Fruit fly (Drosophila melanogaster): ENCODE data around the gene tld.

Gene tld

dm6 chr3R:24749055-24749992 lies at the start of gene tld:
tld (plus strand) TSS chr3R:24749731.
- TF ChIP-seq noc (tag; optimal IDR thresholded peaks at IDR 0.05) = no peak

- no peak for TF ChIP-seq noc (tag; optimal IDR thresholded peaks at IDR 0.05)
These were observed 37.1 kb upstream of the tld start, which contains the start of the genes CG13627 and CG46316 for dm6 chr3R:24712375-24712830. CG13627 (plus strand) TSS chr3R:24712780. CG46316 (plus strand) TSS chr3R:24712780.

dm6 chr3R:24717289-24717688 lies 32.2 kb upstream of the tld start, which contains the start of gene Polr2L:
Polr2L (plus strand) TSS chr3R:24717511.
- TF ChIP-seq noc (tag; optimal IDR thresholded peaks at IDR 0.05) = no peak

- no peak for TF ChIP-seq noc (tag; optimal IDR thresholded peaks at IDR 0.05)
These were observed 29.9 kb upstream of the tld start, which contains the start of the genes CG13630 and tok for dm6 chr3R:24719314-24720290. CG13630 (minus strand) TSS chr3R:24719364. tok (plus strand) TSS chr3R:24719697.

dm6 chr3R:24720459-24721370 lies 28.8 kb upstream of the tld start:
- no peak for TF ChIP-seq noc (tag; optimal IDR thresholded peaks at IDR 0.05)

- TF ChIP-seq noc (tag; optimal IDR thresholded peaks at IDR 0.05) = no peak
These were observed 23.1 kb upstream of the tld start for dm6 chr3R:24726347-24726891.

- TF ChIP-seq noc (tag; optimal IDR thresholded peaks at IDR 0.05) = no peak
These were observed 22.5 kb upstream of the tld start for dm6 chr3R:24727038-24727437.

dm6 chr3R:24753561-24754027 lies 4.1 kb downstream of the tld start, which contains the start of gene asp:
asp (plus strand) TSS chr3R:24753849.
- no peak for TF ChIP-seq noc (tag; optimal IDR thresholded peaks at IDR 0.05)

- no peak for TF ChIP-seq noc (tag; optimal IDR thresholded peaks at IDR 0.05)
These were observed 15.4 kb downstream of the tld start, which contains the start of gene AstA for dm6 chr3R:24764971-24765370. AstA (minus strand) TSS chr3R:24765071.

dm6 chr3R:24766684-24767083 lies 17.2 kb downstream of the tld start:
- TF ChIP-seq noc (tag; optimal IDR thresholded peaks at IDR 0.05) = no peak

dm6 chr3R:24767667-24768340 lies 18.3 kb downstream of the tld start:
- TF ChIP-seq noc (tag; optimal IDR thresholded peaks at IDR 0.05) = no peak

dm6 chr3R:24768538-24769401 lies 19.2 kb downstream of the tld start, which contains the start of gene CG13631:
CG13631 (plus strand) TSS chr3R:24769351.
- peak; percentile 32 for TF ChIP-seq noc (tag; optimal IDR thresholded peaks at IDR 0.05)

- no peak for TF ChIP-seq noc (tag; optimal IDR thresholded peaks at IDR 0.05)
These were observed 20.1 kb downstream of the tld start for dm6 chr3R:24769601-24770000.

All from whole organism, larva.